Worm (Caenorhabditis elegans) whole organism, L2 larva: ENCODE results near the gene C52E2.2.

Source experiments
- aly-2 ChIP-seq: fragments of 150-350 bp; optimal IDR thresholded peaks from 2 replicates; lab custom pipeline; 2014; ENCODE audit warnings: missing biosample characterization, missing genetic modification characterization
- ama-1 ChIP-seq: fragments of 150-350 bp; optimal IDR thresholded peaks from 2 replicates; lab custom pipeline; 2018; ENCODE audit warnings: inconsistent platforms
- dmd-4 ChIP-seq: sonication (generic microtip); optimal IDR thresholded peaks from 2 replicates; lab custom pipeline; 2017; ENCODE audit warnings: missing biosample characterization, missing genetic modification characterization
- egl-27 ChIP-seq: sonication (generic microtip); optimal IDR thresholded peaks from 3 replicates; lab custom pipeline; 2017; ENCODE audit warnings: missing biosample characterization, missing genetic modification reagents, missing genetic modification characterization
- elt-3 ChIP-seq: sonication (generic microtip); optimal IDR thresholded peaks from 2 replicates; lab custom pipeline; 2017; ENCODE audit warnings: missing biosample characterization, missing genetic modification characterization
- nhr-23 ChIP-seq: fragments of 150-350 bp; optimal IDR thresholded peaks from 2 replicates; lab custom pipeline; 2014; ENCODE audit warnings: missing biosample characterization, missing genetic modification reagents, missing genetic modification characterization
- skn-1 ChIP-seq: sonication (generic microtip); optimal IDR thresholded peaks from 2 replicates; lab custom pipeline; 2017; ENCODE audit warnings: missing biosample characterization, missing genetic modification characterization
- unc-62 ChIP-seq: fragments of 150-350 bp; optimal IDR thresholded peaks from 2 replicates; lab custom pipeline; 2014; ENCODE audit warnings: missing biosample characterization, missing genetic modification reagents, missing genetic modification characterization

ce11 chrII:1869120-1869519, 16.5 kb downstream of the C52E2.2 start, which contains the start of gene math-14:
- TF ChIP-seq skn-1 (tag; lab: Kevin White, UChicago) (no peak), unc-62 (GFP tag; lab: Kevin White, UChicago) (no peak), ama-1 (no peak), dmd-4 (tag; lab: Kevin White, UChicago) (no peak), aly-2 (tag; lab: Kevin White, UChicago) (no peak), egl-27 (tag; lab: Kevin White, UChicago) (no peak), elt-3 (no peak), nhr-23 (tag; lab: Kevin White, UChicago) (no peak)
